Worm (Caenorhabditis elegans) whole organism, L1 larva: Measurements from ENCODE around the gene grwd-1.

Source experiments
- F16B12.6 ChIP-seq: fragments of 150-350 bp; optimal IDR thresholded peaks from 2 replicates; lab custom pipeline; 2014; ENCODE audit warnings: missing biosample characterization, missing genetic modification characterization
- Y116A8C.19 ChIP-seq: sonication (generic microtip); optimal IDR thresholded peaks from 2 replicates; lab custom pipeline; 2016; ENCODE audit warnings: missing compliant biosample characterization, missing genetic modification characterization, borderline replicate concordance
- aha-1 ChIP-seq: fragments of 150-350 bp; optimal IDR thresholded peaks from 2 replicates; lab custom pipeline; 2014; ENCODE audit warnings: missing biosample characterization, missing genetic modification characterization
- alr-1 ChIP-seq: fragments of 200-800 bp; sonication (Bioruptor generic); optimal IDR thresholded peaks from 2 replicates; lab custom pipeline; 2018; ENCODE audit warnings: borderline replicate concordance, mild to moderate bottlenecking, missing genetic modification characterization, missing compliant biosample characterization
- ama-1 ChIP-seq: fragments of 150-350 bp; optimal IDR thresholded peaks from 2 replicates; lab custom pipeline; 2014
- blmp-1 ChIP-seq: fragments of 150-350 bp; optimal IDR thresholded peaks from 2 replicates; lab custom pipeline; 2014; ENCODE audit warnings: missing biosample characterization, missing genetic modification characterization
- ceh-63 ChIP-seq: fragments of 200-800 bp; sonication (Bioruptor generic); optimal IDR thresholded peaks from 2 replicates; lab custom pipeline; 2018; ENCODE audit warnings: mild to moderate bottlenecking, missing genetic modification characterization, missing compliant biosample characterization
- ceh-82 ChIP-seq, 3 experiments: fragments of 150-350 bp in 1 of 3; sonication (generic microtip) in 2 of 3; optimal IDR thresholded peaks; 2 replicates each; lab custom pipeline; 2014 to 2017; ENCODE audit warnings: missing biosample characterization in 3 of 3, missing genetic modification characterization in 3 of 3
- ceh-88 ChIP-seq: fragments of 200-800 bp; sonication (Bioruptor generic); IDR thresholded peaks from 2 replicates; pipeline ENCODE4 v1.3.6; 2022; ENCODE audit warnings: missing genetic modification characterization, missing compliant biosample characterization
- dpl-1 ChIP-seq, 3 experiments: fragments of 150-350 bp in 2 of 3; sonication (generic microtip) in 1 of 3; optimal IDR thresholded peaks; 2 replicates each; lab custom pipeline; 2014 to 2017; ENCODE audit warnings: missing biosample characterization in 3 of 3, missing genetic modification characterization in 3 of 3, missing genetic modification reagents in 3 of 3
- dsc-1 ChIP-seq: sonication (generic microtip); optimal IDR thresholded peaks from 2 replicates; lab custom pipeline; 2016; ENCODE audit warnings: mild to moderate bottlenecking, missing genetic modification characterization, missing compliant biosample characterization
- egl-13 ChIP-seq: sonication (generic microtip); optimal IDR thresholded peaks from 2 replicates; lab custom pipeline; 2016; ENCODE audit warnings: missing genotype, missing genetic modification reagents, missing genetic modification characterization, missing compliant biosample characterization
- elt-3 ChIP-seq, 6 experiments: fragments of 150-350 bp in 1 of 6; sonication (generic microtip); optimal IDR thresholded peaks; 2 replicates each; lab custom pipeline; 2017 to 2018; ENCODE audit warnings: missing biosample characterization in 6 of 6, missing genetic modification characterization in 6 of 6, inconsistent platforms in 1 of 6
- fkh-8 ChIP-seq: sonication (generic microtip); optimal IDR thresholded peaks from 2 replicates; lab custom pipeline; 2016; ENCODE audit warnings: mild to moderate bottlenecking, missing genetic modification characterization, missing compliant biosample characterization
- fos-1 ChIP-seq: fragments of 150-350 bp; optimal IDR thresholded peaks from 2 replicates; lab custom pipeline; 2014; ENCODE audit warnings: missing biosample characterization, missing genetic modification characterization
- irx-1 ChIP-seq: sonication (generic microtip); optimal IDR thresholded peaks from 2 replicates; lab custom pipeline; 2016; ENCODE audit warnings: missing genetic modification characterization, missing compliant biosample characterization
- isw-1 ChIP-seq: fragments of 200-800 bp; sonication (Bioruptor generic); IDR thresholded peaks from 2 replicates; pipeline ENCODE4 v1.3.6; 2022; ENCODE audit warnings: missing genetic modification characterization, missing compliant biosample characterization
- jun-1 ChIP-seq: fragments of 150-350 bp; optimal IDR thresholded peaks from 2 replicates; lab custom pipeline; 2014; ENCODE audit warnings: missing biosample characterization, missing genetic modification reagents, missing genetic modification characterization
- lin-15B ChIP-seq: fragments of 150-350 bp; sonication (generic microtip); optimal IDR thresholded peaks from 3 replicates; lab custom pipeline; 2014; ENCODE audit warnings: missing biosample characterization, missing genetic modification characterization
- lin-35 ChIP-seq, 2 experiments: fragments of 150-350 bp; optimal IDR thresholded peaks; 2 replicates each; lab custom pipeline; 2014; ENCODE audit warnings: missing biosample characterization in 2 of 2, missing genetic modification characterization in 2 of 2, missing genetic modification reagents in 2 of 2
- lir-3 ChIP-seq: sonication (generic microtip); optimal IDR thresholded peaks from 2 replicates; lab custom pipeline; 2016; ENCODE audit warnings: mild to moderate bottlenecking, missing genetic modification characterization, moderate library complexity, missing compliant biosample characterization; ENCODE audit not compliant: poor library complexity
- lsy-2 ChIP-seq, 2 experiments: fragments of 150-350 bp; optimal IDR thresholded peaks; 2 replicates each; lab custom pipeline; 2014; ENCODE audit warnings: missing biosample characterization in 2 of 2, missing genetic modification characterization in 2 of 2
- mab-9 ChIP-seq: fragments of 200-800 bp; sonication (Bioruptor generic); IDR thresholded peaks from 2 replicates; pipeline ENCODE4 v1.3.6; 2022; ENCODE audit warnings: missing genetic modification reagents, missing genetic modification characterization, missing compliant biosample characterization
- mef-2 ChIP-seq: fragments of 150-350 bp; optimal IDR thresholded peaks from 2 replicates; lab custom pipeline; 2014; ENCODE audit warnings: missing biosample characterization, missing genetic modification characterization
- nhr-11 ChIP-seq: fragments of 150-350 bp; optimal IDR thresholded peaks from 2 replicates; lab custom pipeline; 2014; ENCODE audit warnings: missing biosample characterization, missing genetic modification characterization
- nhr-12 ChIP-seq: sonication (generic microtip); optimal IDR thresholded peaks from 2 replicates; lab custom pipeline; 2017; ENCODE audit warnings: missing biosample characterization, missing genetic modification characterization
- nhr-19 ChIP-seq: fragments of 200-800 bp; sonication (Bioruptor generic); conservative IDR thresholded peaks from 2 replicates; pipeline ENCODE4 v1.3.6; 2022; ENCODE audit warnings: missing genetic modification characterization, missing compliant biosample characterization
- nhr-20 ChIP-seq: sonication (generic microtip); optimal IDR thresholded peaks from 2 replicates; lab custom pipeline; 2016; ENCODE audit warnings: mild to moderate bottlenecking, missing genetic modification characterization, missing compliant biosample characterization
- nhr-28 ChIP-seq: fragments of 150-350 bp; optimal IDR thresholded peaks from 2 replicates; lab custom pipeline; 2014; ENCODE audit warnings: missing biosample characterization, missing genetic modification characterization
- nhr-47 ChIP-seq: sonication (generic microtip); optimal IDR thresholded peaks from 2 replicates; lab custom pipeline; 2016; ENCODE audit warnings: mild to moderate bottlenecking, missing genetic modification characterization, moderate library complexity, missing compliant biosample characterization
- nhr-71 ChIP-seq: sonication (generic microtip); optimal IDR thresholded peaks from 2 replicates; lab custom pipeline; 2016; ENCODE audit warnings: mild to moderate bottlenecking, missing genetic modification characterization, moderate library complexity, missing compliant biosample characterization
- nhr-77 ChIP-seq: fragments of 150-350 bp; optimal IDR thresholded peaks from 2 replicates; lab custom pipeline; 2014; ENCODE audit warnings: missing biosample characterization, missing genetic modification characterization
- nhr-85 ChIP-seq: sonication (generic microtip); peaks from one replicate; lab custom pipeline; 2016; ENCODE audit warnings: missing genetic modification characterization, inconsistent platforms, missing compliant biosample characterization
- nhr-90 ChIP-seq: sonication (generic microtip); optimal IDR thresholded peaks from 2 replicates; lab custom pipeline; 2016; ENCODE audit warnings: mild to moderate bottlenecking, missing genetic modification characterization, missing compliant biosample characterization; ENCODE audit not compliant: poor library complexity
- pag-3 ChIP-seq: sonication (generic microtip); optimal IDR thresholded peaks from 2 replicates; lab custom pipeline; 2017; ENCODE audit warnings: missing genetic modification characterization, mild to moderate bottlenecking, missing compliant biosample characterization, antibody characterized with exemption, borderline replicate concordance; ENCODE audit not compliant: insufficient read depth
- pax-3 ChIP-seq: fragments of 200-800 bp; sonication (Bioruptor generic); optimal IDR thresholded peaks from 2 replicates; lab custom pipeline; 2018; ENCODE audit warnings: mild to moderate bottlenecking, missing genetic modification characterization, moderate library complexity, missing compliant biosample characterization
- snu-23 ChIP-seq: sonication (generic microtip); optimal IDR thresholded peaks from 2 replicates; lab custom pipeline; 2016; ENCODE audit warnings: missing genetic modification characterization, missing compliant biosample characterization
- sox-4 ChIP-seq: sonication (generic microtip); optimal IDR thresholded peaks from 2 replicates; lab custom pipeline; 2016; ENCODE audit warnings: missing genetic modification characterization, missing compliant biosample characterization
- sptf-1 ChIP-seq: fragments of 150-350 bp; optimal IDR thresholded peaks from 2 replicates; lab custom pipeline; 2014; ENCODE audit warnings: missing biosample characterization, missing genetic modification characterization
- tbx-2 ChIP-seq: sonication (generic microtip); optimal IDR thresholded peaks from 2 replicates; lab custom pipeline; 2016; ENCODE audit warnings: missing genetic modification characterization, missing compliant biosample characterization
- unc-98 ChIP-seq: fragments of 200-800 bp; sonication (Bioruptor generic); IDR thresholded peaks from 2 replicates; pipeline ENCODE4 v1.3.6; 2022; ENCODE audit warnings: missing genetic modification characterization, missing compliant biosample characterization
- vab-15 ChIP-seq: sonication (generic microtip); optimal IDR thresholded peaks from 2 replicates; lab custom pipeline; 2017; ENCODE audit warnings: missing genotype, mild to moderate bottlenecking, missing genetic modification characterization, missing compliant biosample characterization
- xbp-1 ChIP-seq: sonication (generic microtip); optimal IDR thresholded peaks from 2 replicates; lab custom pipeline; 2016; ENCODE audit warnings: missing genetic modification characterization, missing compliant biosample characterization
- zag-1 ChIP-seq: fragments of 150-350 bp; optimal IDR thresholded peaks from 2 replicates; lab custom pipeline; 2014; ENCODE audit warnings: missing biosample characterization, missing genetic modification characterization
- ztf-4 ChIP-seq: fragments of 150-350 bp; optimal IDR thresholded peaks from 2 replicates; lab custom pipeline; 2014; ENCODE audit warnings: missing biosample characterization, missing genetic modification characterization

Gene grwd-1

ce11 chrIII:5165745-5166144 is 12.5 kb downstream of the grwd-1 start:
- TF ChIP-seq lsy-2 (tag; optimal IDR thresholded peaks at IDR 0.05; lab: Kevin White, UChicago) (no peak), nhr-85 (tag; lab: Kevin White, UChicago) (peak; percentile 66), snu-23 (GFP tag; lab: Kevin White, UChicago) (peak; percentile 42), Y116A8C.19 (tag; lab: Kevin White, UChicago) (no peak), nhr-71 (peak; percentile 15), blmp-1 (tag; lab: Kevin White, UChicago) (peak; percentile 81), nhr-77 (tag; lab: Kevin White, UChicago) (no peak), nhr-20 (tag; lab: Kevin White, UChicago) (peak; percentile 44), dpl-1 (GFP tag; optimal IDR thresholded peaks at IDR 0.05; lab: Kevin White, UChicago) (peak in 1 of 3 experiments; percentile 15), elt-3 (tag; optimal IDR thresholded peaks at IDR 0.05; lab: Kevin White, UChicago) (peak in 1 of 6 experiments; percentile 50), tbx-2 (tag; lab: Kevin White, UChicago) (peak; percentile 24), fos-1 (no peak), unc-98 (no peak)

ce11 chrIII:5169699-5170098 is 16.4 kb downstream of the grwd-1 start, which contains the start of gene ulp-1:
ulp-1 (minus strand) TSS chrIII:5169799.
- TF ChIP-seq nhr-28 (tag; lab: Kevin White, UChicago) (no peak), xbp-1 (tag; lab: Kevin White, UChicago) (no peak), pax-3 (tag; lab: Kevin White, UChicago) (no peak), mef-2 (tag; lab: Kevin White, UChicago) (no peak), nhr-12 (tag; lab: Kevin White, UChicago) (no peak), nhr-19 (GFP tag; lab: Robert Waterston, UW) (no peak), ztf-4 (tag; lab: Kevin White, UChicago) (no peak), nhr-85 (tag; lab: Kevin White, UChicago) (no peak), ceh-63 (GFP tag; lab: Kevin White, UChicago) (no peak), fkh-8 (no peak), nhr-90 (tag; lab: Kevin White, UChicago) (no peak)

- TF ChIP-seq nhr-90 (tag; lab: Kevin White, UChicago) = no peak
- TF ChIP-seq pag-3 (tag; lab: Kevin White, UChicago) = no peak
- no peak for TF ChIP-seq aha-1 (tag; lab: Kevin White, UChicago)
- no peak for TF ChIP-seq mef-2 (tag; lab: Kevin White, UChicago)
- TF ChIP-seq nhr-28 (tag; lab: Kevin White, UChicago) = no peak
- no peak for TF ChIP-seq nhr-47 (tag; lab: Kevin White, UChicago)
- no peak for TF ChIP-seq isw-1
Observed at ce11 chrIII:5171945-5172344, 18.7 kb downstream of the grwd-1 start, which contains the start of gene prp-19. prp-19 (minus strand) TSS chrIII:5172045.

ce11 chrIII:5172470-5172869 is 19.2 kb downstream of the grwd-1 start, which contains the start of gene K10D2.5:
K10D2.5 (plus strand) TSS chrIII:5172720.
- peak; percentile 87 to 92 for TF ChIP-seq lin-35 (GFP tag; optimal IDR thresholded peaks at IDR 0.05; lab: Kevin White, UChicago)
- peak; percentile 94 for TF ChIP-seq dsc-1
- TF ChIP-seq pax-3 (tag; lab: Kevin White, UChicago) = peak; percentile 96
- TF ChIP-seq mef-2 (tag; lab: Kevin White, UChicago) = peak; percentile 81
- peak; percentile 98 for TF ChIP-seq lir-3
- peak; percentile 90 for TF ChIP-seq egl-13 (tag; lab: Kevin White, UChicago)
- TF ChIP-seq lin-15B (tag; lab: Kevin White, UChicago) = peak; percentile 98
- TF ChIP-seq nhr-12 (tag; lab: Kevin White, UChicago) = no peak
- peak; percentile 73 for TF ChIP-seq F16B12.6
- peak; percentile 77 for TF ChIP-seq blmp-1 (tag; lab: Kevin White, UChicago)
- TF ChIP-seq ceh-82 (tag; optimal IDR thresholded peaks at IDR 0.05; lab: Kevin White, UChicago) = peak; percentile 91 to 97 (median 95)
- peak; percentile 73 for TF ChIP-seq nhr-11 (tag; lab: Kevin White, UChicago)
- peak; percentile 93 for TF ChIP-seq irx-1 (tag; lab: Kevin White, UChicago)
- TF ChIP-seq vab-15 (tag; lab: Kevin White, UChicago) = peak; percentile 97
- peak; percentile 91 for TF ChIP-seq sox-4 (tag; lab: Kevin White, UChicago)
- TF ChIP-seq snu-23 (GFP tag; lab: Kevin White, UChicago) = peak; percentile 96
- TF ChIP-seq pag-3 (tag; lab: Kevin White, UChicago) = peak; percentile 18
- peak; percentile 81 for TF ChIP-seq ceh-88 (GFP tag; lab: Robert Waterston, UW)
- no peak for TF ChIP-seq sptf-1
- peak in 3 of 6 experiments; percentile 76 to 79 (median 79) for TF ChIP-seq elt-3 (tag; optimal IDR thresholded peaks at IDR 0.05; lab: Kevin White, UChicago)
- no peak for TF ChIP-seq ama-1 (lab: Kevin White, UChicago)
- TF ChIP-seq zag-1 = peak; percentile 14
- peak; percentile 57 for TF ChIP-seq aha-1 (tag; lab: Kevin White, UChicago)
- peak; percentile 79 for TF ChIP-seq jun-1
- TF ChIP-seq mab-9 (GFP tag; lab: Robert Waterston, UW) = peak; percentile 94
- TF ChIP-seq lsy-2 (tag; optimal IDR thresholded peaks at IDR 0.05; lab: Kevin White, UChicago) = peak; percentile 91 to 93
- no peak for TF ChIP-seq alr-1
